Worm (Caenorhabditis elegans) whole organism, L1 larva: ENCODE data around the gene nlp-27.

Experiments
- alr-1 ChIP-seq: fragments of 200-800 bp; sonication (Bioruptor generic); optimal IDR thresholded peaks from 2 replicates; lab custom pipeline; 2018; ENCODE audit warnings: borderline replicate concordance, mild to moderate bottlenecking, missing genetic modification characterization, missing compliant biosample characterization
- aly-2 ChIP-seq: fragments of 150-350 bp; optimal IDR thresholded peaks from 2 replicates; lab custom pipeline; 2014; ENCODE audit warnings: missing biosample characterization, missing genetic modification characterization
- ama-1 ChIP-seq: fragments of 150-350 bp; optimal IDR thresholded peaks from 2 replicates; lab custom pipeline; 2014
- ceh-8 ChIP-seq: fragments of 200-800 bp; sonication (Bioruptor generic); optimal IDR thresholded peaks from 2 replicates; lab custom pipeline; 2018; ENCODE audit warnings: mild to moderate bottlenecking, missing genetic modification characterization, moderate library complexity, missing compliant biosample characterization
- elt-2 ChIP-seq: sonication (generic microtip); optimal IDR thresholded peaks from 2 replicates; lab custom pipeline; 2016; ENCODE audit warnings: missing genetic modification characterization, mild to moderate bottlenecking, inconsistent platforms, missing compliant biosample characterization, missing genetic modification reagents
- pag-3 ChIP-seq: sonication (generic microtip); optimal IDR thresholded peaks from 2 replicates; lab custom pipeline; 2017; ENCODE audit warnings: missing genetic modification characterization, mild to moderate bottlenecking, missing compliant biosample characterization, antibody characterized with exemption, borderline replicate concordance; ENCODE audit not compliant: insufficient read depth
- pax-3 ChIP-seq: fragments of 200-800 bp; sonication (Bioruptor generic); optimal IDR thresholded peaks from 2 replicates; lab custom pipeline; 2018; ENCODE audit warnings: mild to moderate bottlenecking, missing genetic modification characterization, moderate library complexity, missing compliant biosample characterization
- sox-4 ChIP-seq: sonication (generic microtip); optimal IDR thresholded peaks from 2 replicates; lab custom pipeline; 2016; ENCODE audit warnings: missing genetic modification characterization, missing compliant biosample characterization
- unc-30 ChIP-seq: sonication (generic microtip); optimal IDR thresholded peaks from 2 replicates; lab custom pipeline; 2017; ENCODE audit warnings: missing biosample characterization, missing genetic modification characterization

- TF ChIP-seq ama-1 (lab: Kevin White, UChicago): no peak
- no peak for TF ChIP-seq aly-2
- no peak for TF ChIP-seq pag-3 (tag; lab: Kevin White, UChicago)
- TF ChIP-seq pax-3 (tag; lab: Kevin White, UChicago): no peak
- TF ChIP-seq elt-2 (tag; lab: Kevin White, UChicago): no peak
- TF ChIP-seq alr-1 (tag; lab: Kevin White, UChicago): no peak
- no peak for TF ChIP-seq sox-4 (tag; lab: Kevin White, UChicago)
- TF ChIP-seq ceh-8 (GFP tag; lab: Kevin White, UChicago): no peak
- no peak for TF ChIP-seq unc-30 (tag; lab: Kevin White, UChicago)
These were observed 6.7 kb downstream of the nlp-27 start, which contains the start of gene srx-62 for ce11 chrV:3995838-3996237.
